ENCODE assay signal across 4 fruit fly cellular contexts in the genomic region with DNA sequence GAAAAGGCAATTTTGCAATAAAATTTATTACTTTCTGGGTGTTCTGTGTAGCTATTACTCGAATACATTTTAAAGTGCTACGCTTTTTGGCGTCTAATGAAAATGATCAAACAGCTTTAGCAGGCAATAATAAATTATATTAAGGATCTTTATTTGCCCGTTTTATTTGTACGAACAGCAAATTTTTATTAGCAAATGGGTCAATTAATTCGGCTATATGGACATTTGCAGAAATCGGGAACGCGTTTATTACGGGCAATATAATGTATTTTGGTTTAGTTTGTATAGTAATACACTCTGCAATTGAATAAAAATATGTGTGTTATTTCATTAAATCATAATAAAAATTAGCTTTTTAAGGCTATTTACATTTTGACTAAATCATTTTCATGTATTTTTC.
TF ChIP-seq lines count a peak whose summit lies in the region.

No protein-coding gene starts in this region.

- no peak for TF ChIP-seq CTCF in whole organism, embryonic (GFP tag; optimal IDR thresholded peaks at IDR 0.05; lab: Kevin White, UChicago)

TF ChIP-seq in whole organism, adult, 20 proteins besides CTCF, POLR2A, EP300 and RAD21:
- TF ChIP-seq kay (GFP tag; lab: Kevin White, UChicago; ENCODE audit: borderline replicate concordance) (peak; percentile 94), CG7045 (GFP tag; optimal IDR thresholded peaks at IDR 0.05; lab: Kevin White, UChicago) (no peak)

TF ChIP-seq in whole organism, embryonic, 481 proteins besides CTCF, POLR2A, EP300 and RAD21:
- TF ChIP-seq Med (GFP tag; lab: Kevin White, UChicago) (peak; percentile 19), Kr (GFP tag; optimal IDR thresholded peaks at IDR 0.05; lab: Kevin White, UChicago) (no peak), knrl (GFP tag; IDR thresholded peaks at IDR 0.05; lab: Robert Waterston, UW; ENCODE audit: partially characterized antibody) (no peak)

TF ChIP-seq in whole organism, prepupa, 60 proteins besides CTCF, POLR2A, EP300 and RAD21:
- TF ChIP-seq svp (GFP tag; lab: Kevin White, UChicago) = peak; percentile 57
- TF ChIP-seq CG6808 (GFP tag; optimal IDR thresholded peaks at IDR 0.05; lab: Kevin White, UChicago) = no peak

TF ChIP-seq in whole organism, wandering third instar larva, 38 proteins besides CTCF, POLR2A, EP300 and RAD21:
- TF ChIP-seq lola (GFP tag; optimal IDR thresholded peaks at IDR 0.05; lab: Kevin White, UChicago) = no peak
- peak; percentile 31 for TF ChIP-seq CrebA (GFP tag; optimal IDR thresholded peaks at IDR 0.05; lab: Kevin White, UChicago; ENCODE audit: borderline replicate concordance)
